Worm (Caenorhabditis elegans): ENCODE data around the gene cgt-3.

ce11 chrII:5876053-5876452 lies 35.1 kb upstream of the cgt-3 start, which contains the start of gene F55C12.6:
- TF ChIP-seq fos-1 (tag; optimal IDR thresholded peaks at IDR 0.05) (no peak), elt-1 (tag; optimal IDR thresholded peaks at IDR 0.05) (no peak), nhr-25 (tag; optimal IDR thresholded peaks at IDR 0.05) (no peak), ceh-82 (tag; optimal IDR thresholded peaks at IDR 0.05) (no peak), fkh-10 (GFP tag; optimal IDR thresholded peaks at IDR 0.05) (no peak), mdl-1 (tag; optimal IDR thresholded peaks at IDR 0.05) (no peak), nhr-11 (tag; optimal IDR thresholded peaks at IDR 0.05) (no peak), elt-2 (tag; optimal IDR thresholded peaks at IDR 0.05) (no peak), ZK546.5 (tag; optimal IDR thresholded peaks at IDR 0.05) (no peak), ceh-28 (tag; optimal IDR thresholded peaks at IDR 0.05) (no peak), elt-3 (tag; optimal IDR thresholded peaks at IDR 0.05) (no peak), nhr-67 (tag; optimal IDR thresholded peaks at IDR 0.05) (no peak), snpc-4 (tag; optimal IDR thresholded peaks at IDR 0.05) (no peak)
